Worm (Caenorhabditis elegans) whole organism, late embryonic: ENCODE results near the gene txt-1.

ENCODE experiments used
- F13H6.1 ChIP-seq: sonication (generic microtip); optimal IDR thresholded peaks from 2 replicates; lab custom pipeline; 2016; ENCODE audit warnings: missing genetic modification characterization, missing compliant biosample characterization
- Y22D7AL.16 ChIP-seq: sonication (generic microtip); optimal IDR thresholded peaks from 2 replicates; lab custom pipeline; 2016; ENCODE audit warnings: missing genetic modification characterization, missing compliant biosample characterization
- ceh-19 ChIP-seq: fragments of 200-800 bp; sonication (Bioruptor generic); optimal IDR thresholded peaks from 2 replicates; lab custom pipeline; 2018; ENCODE audit warnings: mild to moderate bottlenecking, missing genetic modification characterization, missing compliant biosample characterization
- ceh-2 ChIP-seq: sonication (generic microtip); optimal IDR thresholded peaks from 2 replicates; lab custom pipeline; 2016; ENCODE audit warnings: missing genotype, missing genetic modification characterization, missing compliant biosample characterization
- ceh-22 ChIP-seq: sonication (generic microtip); optimal IDR thresholded peaks from 2 replicates; lab custom pipeline; 2017; ENCODE audit warnings: missing biosample characterization, missing genetic modification characterization
- ceh-24 ChIP-seq: sonication (generic microtip); optimal IDR thresholded peaks from 2 replicates; lab custom pipeline; 2016; ENCODE audit warnings: mild to moderate bottlenecking, missing genetic modification characterization, missing compliant biosample characterization
- ceh-34 ChIP-seq: sonication (generic microtip); optimal IDR thresholded peaks from 2 replicates; lab custom pipeline; 2016; ENCODE audit warnings: mild to moderate bottlenecking, missing genetic modification characterization, missing compliant biosample characterization
- ceh-45 ChIP-seq: fragments of 200-800 bp; sonication (Bioruptor generic); IDR thresholded peaks from 2 replicates; pipeline ENCODE4 v1.3.6; 2022; ENCODE audit warnings: missing genetic modification reagents, missing genetic modification characterization, missing compliant biosample characterization
- ceh-48 ChIP-seq: sonication (generic microtip); optimal IDR thresholded peaks from 2 replicates; lab custom pipeline; 2016; ENCODE audit warnings: missing genetic modification characterization, inconsistent platforms, missing compliant biosample characterization
- ceh-6 ChIP-seq: fragments of 200-800 bp; sonication (Bioruptor generic); optimal IDR thresholded peaks from 2 replicates; lab custom pipeline; 2018; ENCODE audit warnings: mild to moderate bottlenecking, missing genetic modification characterization, missing compliant biosample characterization
- ceh-9 ChIP-seq: sonication (generic microtip); optimal IDR thresholded peaks from 2 replicates; lab custom pipeline; 2016; ENCODE audit warnings: mild to moderate bottlenecking, missing genetic modification characterization, inconsistent platforms, missing compliant biosample characterization
- dmd-4 ChIP-seq: sonication (generic microtip); optimal IDR thresholded peaks from 2 replicates; lab custom pipeline; 2016; ENCODE audit warnings: borderline replicate concordance, missing genetic modification characterization, missing compliant biosample characterization
- elt-2 ChIP-seq: sonication (generic microtip); optimal IDR thresholded peaks from 2 replicates; lab custom pipeline; 2016; ENCODE audit warnings: missing genetic modification reagents, missing genetic modification characterization, missing compliant biosample characterization
- elt-4 ChIP-seq: sonication (generic microtip); optimal IDR thresholded peaks from 2 replicates; lab custom pipeline; 2016; ENCODE audit warnings: missing genetic modification characterization, missing compliant biosample characterization
- fkh-10 ChIP-seq: fragments of 150-350 bp; optimal IDR thresholded peaks from 2 replicates; lab custom pipeline; 2014; ENCODE audit warnings: missing biosample characterization, missing genetic modification reagents, missing genetic modification characterization
- fkh-6 ChIP-seq: sonication (generic microtip); optimal IDR thresholded peaks from 2 replicates; lab custom pipeline; 2016; ENCODE audit warnings: missing genetic modification characterization, missing compliant biosample characterization
- gmeb-2 ChIP-seq: sonication (generic microtip); optimal IDR thresholded peaks from 2 replicates; lab custom pipeline; 2016; ENCODE audit warnings: missing genetic modification characterization, inconsistent platforms, missing compliant biosample characterization
- hlh-13 ChIP-seq: fragments of 200-800 bp; sonication (Bioruptor generic); optimal IDR thresholded peaks from 2 replicates; lab custom pipeline; 2018; ENCODE audit warnings: mild to moderate bottlenecking, missing genetic modification characterization, missing compliant biosample characterization
- hlh-15 ChIP-seq: sonication (generic microtip); optimal IDR thresholded peaks from 2 replicates; lab custom pipeline; 2016; ENCODE audit warnings: missing genetic modification characterization, missing compliant biosample characterization
- hlh-6 ChIP-seq: sonication (generic microtip); optimal IDR thresholded peaks from 2 replicates; lab custom pipeline; 2016; ENCODE audit warnings: missing genotype, missing genetic modification characterization, missing compliant biosample characterization
- hlh-8 ChIP-seq: sonication (generic microtip); optimal IDR thresholded peaks from 2 replicates; lab custom pipeline; 2016; ENCODE audit warnings: missing genotype, missing genetic modification characterization, missing compliant biosample characterization
- nfya-1 ChIP-seq: sonication (generic microtip); optimal IDR thresholded peaks from 2 replicates; lab custom pipeline; 2017; ENCODE audit warnings: missing genetic modification characterization, mild to moderate bottlenecking, missing compliant biosample characterization, antibody characterized with exemption, moderate library complexity
- ref-2 ChIP-seq: sonication (generic microtip); optimal IDR thresholded peaks from 2 replicates; lab custom pipeline; 2016; ENCODE audit warnings: missing genetic modification characterization, missing compliant biosample characterization
- rnt-1 ChIP-seq: sonication (generic microtip); optimal IDR thresholded peaks from 2 replicates; lab custom pipeline; 2016; ENCODE audit warnings: missing genetic modification characterization, missing compliant biosample characterization
- sdc-2 ChIP-seq: sonication (generic microtip); optimal IDR thresholded peaks from 2 replicates; lab custom pipeline; 2016; ENCODE audit warnings: missing genotype, missing genetic modification characterization, missing compliant biosample characterization
- syd-9 ChIP-seq: sonication (generic microtip); optimal IDR thresholded peaks from 2 replicates; lab custom pipeline; 2016; ENCODE audit warnings: mild to moderate bottlenecking, missing genetic modification characterization, moderate library complexity, missing compliant biosample characterization
- tbx-7 ChIP-seq: sonication (generic microtip); optimal IDR thresholded peaks from 2 replicates; lab custom pipeline; 2016; ENCODE audit warnings: missing genotype, missing genetic modification characterization, missing compliant biosample characterization
- unc-3 ChIP-seq, 2 experiments: fragments of 200-800 bp in 1 of 2; sonication (Bioruptor generic) in 1 of 2; sonication (generic microtip) in 1 of 2; conservative IDR thresholded peaks in 1 of 2; optimal IDR thresholded peaks in 1 of 2; 2 replicates each; pipeline versions ENCODE4 v1.3.6 to Lab custom; 2016 to 2022; ENCODE audit warnings: missing compliant biosample characterization in 2 of 2, missing genetic modification characterization in 2 of 2, missing genetic modification reagents in 1 of 2
- unc-42 ChIP-seq: sonication (generic microtip); optimal IDR thresholded peaks from 2 replicates; lab custom pipeline; 2016; ENCODE audit warnings: missing genotype, missing genetic modification characterization, missing compliant biosample characterization
- unc-86 ChIP-seq: sonication (generic microtip); optimal IDR thresholded peaks from 2 replicates; lab custom pipeline; 2016; ENCODE audit warnings: missing genetic modification characterization, missing compliant biosample characterization
- zip-5 ChIP-seq: sonication (generic microtip); optimal IDR thresholded peaks from 2 replicates; lab custom pipeline; 2016; ENCODE audit warnings: missing genetic modification characterization, missing compliant biosample characterization
- ztf-16 ChIP-seq: sonication (generic microtip); optimal IDR thresholded peaks from 2 replicates; lab custom pipeline; 2017; ENCODE audit warnings: missing genetic modification characterization, missing compliant biosample characterization

The txt-1 gene

ce11 chrII:67663-68062 lies 38.3 kb upstream of the txt-1 start:
- TF ChIP-seq Y22D7AL.16 (tag; lab: Kevin White, UChicago) (no peak), ceh-9 (no peak), dmd-4 (tag; lab: Kevin White, UChicago) (no peak), ceh-2 (tag; lab: Kevin White, UChicago) (no peak), ref-2 (no peak), fkh-10 (GFP tag; lab: Kevin White, UChicago) (no peak), unc-3 (GFP tag; conservative IDR thresholded peaks at IDR 0.05; lab: Robert Waterston, UW) (no peak), unc-3 (tag; optimal IDR thresholded peaks at IDR 0.05; lab: Kevin White, UChicago) (no peak), elt-4 (tag; lab: Kevin White, UChicago) (no peak)

ce11 chrII:68757-69156 lies 37.2 kb upstream of the txt-1 start:
- TF ChIP-seq F13H6.1 (no peak), ceh-19 (GFP tag; lab: Kevin White, UChicago) (no peak), gmeb-2 (no peak)

DNA sequence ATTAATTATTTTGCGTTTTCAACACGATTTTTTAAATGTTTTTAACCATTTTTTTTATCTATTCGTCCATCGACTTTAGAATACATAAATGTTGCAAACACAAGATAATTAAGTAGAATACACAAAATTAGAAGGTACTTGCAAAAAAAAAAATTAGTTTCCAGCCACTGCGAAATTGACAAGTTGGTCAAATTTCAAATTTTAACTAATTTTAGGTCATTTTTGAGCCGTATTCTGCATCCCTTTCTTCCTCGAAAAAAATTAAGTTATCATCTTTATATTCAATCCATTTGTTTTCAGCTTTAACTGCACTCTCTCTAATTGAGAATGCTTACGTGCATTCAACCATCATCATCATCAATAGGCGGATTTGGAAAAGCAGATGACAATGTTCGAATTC lies 36.6 kb upstream of the txt-1 start, which contains the start of gene egl-26:
Gene egl-26, plus strand, starts transcription at position 301 of the 400 bp plus-strand sequence.
- TF ChIP-seq fkh-6 (tag; lab: Kevin White, UChicago) (no peak), tbx-7 (no peak), zip-5 (tag; lab: Kevin White, UChicago) (no peak), hlh-13 (GFP tag; lab: Kevin White, UChicago) (no peak), ref-2 (no peak), ceh-19 (GFP tag; lab: Kevin White, UChicago) (no peak), unc-86 (tag; lab: Kevin White, UChicago) (no peak), ceh-24 (no peak), hlh-6 (tag; lab: Kevin White, UChicago) (no peak), hlh-8 (no peak), hlh-15 (tag; lab: Kevin White, UChicago) (no peak)
- TF ChIP-seq, all 69 proteins: peak for 0

DNA sequence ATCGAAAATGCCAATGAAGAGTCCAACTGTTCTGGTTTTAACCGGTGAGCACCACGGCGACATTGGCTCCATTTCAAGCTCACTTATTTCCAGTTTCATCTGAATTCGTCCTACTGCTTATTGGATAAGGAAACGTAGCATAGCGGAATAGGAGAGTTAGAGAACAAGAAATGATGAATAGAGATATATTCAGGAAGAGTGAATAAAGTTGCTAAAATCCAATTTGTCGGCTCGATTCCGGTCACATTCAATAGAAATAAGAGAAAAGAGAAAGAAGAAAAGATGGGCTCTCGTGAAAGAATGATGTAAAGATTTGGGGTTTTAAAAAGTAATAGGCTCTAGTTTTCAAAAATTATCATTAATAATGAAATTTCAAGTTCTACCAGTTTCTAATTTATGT lies 32.7 kb upstream of the txt-1 start:
- TF ChIP-seq unc-42 (tag; lab: Kevin White, UChicago): peak; percentile 97
- TF ChIP-seq fkh-10 (GFP tag; lab: Kevin White, UChicago): peak; percentile 11
- TF ChIP-seq zip-5 (tag; lab: Kevin White, UChicago): no peak
- TF ChIP-seq, all 69 proteins: peak for 2

- TF ChIP-seq ceh-2 (tag; lab: Kevin White, UChicago) (no peak), Y22D7AL.16 (tag; lab: Kevin White, UChicago) (no peak), sdc-2 (tag; lab: Kevin White, UChicago) (no peak), ceh-6 (GFP tag; lab: Kevin White, UChicago) (no peak), F13H6.1 (no peak), ceh-24 (no peak), ztf-16 (tag; lab: Kevin White, UChicago) (no peak), hlh-13 (GFP tag; lab: Kevin White, UChicago) (no peak), ceh-19 (GFP tag; lab: Kevin White, UChicago) (no peak), ceh-22 (tag; lab: Kevin White, UChicago) (no peak), ref-2 (no peak), syd-9 (tag; lab: Kevin White, UChicago) (no peak), elt-2 (tag; lab: Kevin White, UChicago) (no peak), fkh-6 (tag; lab: Kevin White, UChicago) (no peak), ceh-48 (tag; lab: Kevin White, UChicago) (no peak), rnt-1 (tag; lab: Kevin White, UChicago) (no peak), nfya-1 (no peak), ceh-45 (GFP tag; lab: Robert Waterston, UW) (no peak)
Observed at ce11 chrII:73892-74291, 32.1 kb upstream of the txt-1 start.

DNA sequence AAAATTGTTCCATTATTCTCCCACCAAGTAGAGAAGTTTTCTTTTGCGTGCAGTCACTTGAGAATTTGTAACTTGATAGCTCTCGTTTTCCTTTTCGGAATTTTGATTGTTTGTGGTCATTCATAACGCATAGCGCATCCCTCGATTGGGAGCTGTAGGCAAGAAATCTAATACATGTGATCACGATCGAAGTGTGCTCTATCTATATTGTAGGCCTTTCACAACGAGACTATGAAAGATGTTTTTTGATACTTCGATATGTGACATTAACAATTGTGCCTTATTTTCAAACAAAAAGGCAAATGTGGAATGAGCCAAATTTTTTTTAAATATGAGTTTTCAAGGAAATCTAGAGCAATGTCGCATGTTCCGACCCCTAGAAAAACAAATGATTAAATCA lies 30.2 kb upstream of the txt-1 start:
- TF ChIP-seq elt-4 (tag; lab: Kevin White, UChicago) (no peak), unc-42 (tag; lab: Kevin White, UChicago) (no peak), ceh-34 (peak; percentile 51)
